Fruit fly (Drosophila melanogaster) whole organism: ENCODE data around the gene syd.

Experiments
- CG8478 ChIP-seq: fragments of >200 bp; optimal IDR thresholded peaks from 2 replicates; lab custom pipeline; 2018; ENCODE audit warnings: inconsistent platforms
- Dll ChIP-seq: fragments of >200 bp; optimal IDR thresholded peaks from 2 replicates; lab custom pipeline; 2017
- psq ChIP-seq: fragments of >200 bp; optimal IDR thresholded peaks from 2 replicates; lab custom pipeline; 2017
- usp ChIP-seq: fragments of >200 bp; optimal IDR thresholded peaks from 2 replicates; lab custom pipeline; 2017; ENCODE audit warnings: missing biosample characterization, missing genetic modification characterization, mixed read lengths

dm6 chr3L:7943046-7943445, 7.1 kb upstream of the syd start:
- TF ChIP-seq usp (no peak), Dll (lab: Kevin White, UChicago) (no peak), psq (lab: Kevin White, UChicago) (no peak), CG8478 (lab: Kevin White, UChicago) (no peak)
